Worm (Caenorhabditis elegans) whole organism, L3 larva: ENCODE data around the gene Y75B8A.37.

ENCODE experiments used
- R02D3.7 ChIP-seq: fragments of 150-350 bp; optimal IDR thresholded peaks from 2 replicates; lab custom pipeline; 2014; ENCODE audit warnings: missing biosample characterization, missing genetic modification characterization
- ZK546.5 ChIP-seq: sonication (generic microtip); optimal IDR thresholded peaks from 2 replicates; lab custom pipeline; 2017; ENCODE audit warnings: missing biosample characterization, missing genetic modification characterization
- aly-2 ChIP-seq: fragments of 150-350 bp; optimal IDR thresholded peaks from 2 replicates; lab custom pipeline; 2014; ENCODE audit warnings: missing biosample characterization, missing genetic modification characterization
- ama-1 ChIP-seq: fragments of 150-350 bp; optimal IDR thresholded peaks from 2 replicates; lab custom pipeline; 2018
- ceh-28 ChIP-seq: fragments of 150-350 bp; optimal IDR thresholded peaks from 2 replicates; lab custom pipeline; 2014; ENCODE audit warnings: missing biosample characterization, missing genetic modification reagents, missing genetic modification characterization
- ceh-82 ChIP-seq: fragments of 150-350 bp; optimal IDR thresholded peaks from 2 replicates; lab custom pipeline; 2014; ENCODE audit warnings: missing biosample characterization, missing genetic modification characterization
- daf-12 ChIP-seq: fragments of 150-350 bp; optimal IDR thresholded peaks from 2 replicates; lab custom pipeline; 2014; ENCODE audit warnings: missing biosample characterization, missing genetic modification reagents, missing genetic modification characterization
- egl-27 ChIP-seq: sonication (generic microtip); optimal IDR thresholded peaks from 4 replicates; lab custom pipeline; 2017; ENCODE audit warnings: missing biosample characterization, missing genetic modification reagents, missing genetic modification characterization
- egl-5 ChIP-seq: fragments of 150-350 bp; optimal IDR thresholded peaks from 2 replicates; lab custom pipeline; 2017; ENCODE audit warnings: missing biosample characterization, missing genetic modification reagents, missing genetic modification characterization, inconsistent platforms
- elt-1 ChIP-seq: fragments of 150-350 bp; optimal IDR thresholded peaks from 2 replicates; lab custom pipeline; 2014; ENCODE audit warnings: missing biosample characterization, missing genetic modification characterization
- elt-2 ChIP-seq: sonication (generic microtip); optimal IDR thresholded peaks from 2 replicates; lab custom pipeline; 2016; ENCODE audit warnings: missing genetic modification reagents, mild to moderate bottlenecking, missing genetic modification characterization, missing compliant biosample characterization
- elt-3 ChIP-seq, 3 experiments: fragments of 150-350 bp in 1 of 3; sonication (generic microtip) in 2 of 3; optimal IDR thresholded peaks; 2 replicates in 2 of 3; 4 replicates in 1 of 3; lab custom pipeline; 2014 to 2017; ENCODE audit warnings: missing biosample characterization in 3 of 3, missing genetic modification characterization in 3 of 3
- eor-1 ChIP-seq, 2 experiments: fragments of 150-350 bp; optimal IDR thresholded peaks; 2 replicates each; lab custom pipeline; 2014 to 2018; ENCODE audit warnings: missing biosample characterization in 2 of 2, missing genetic modification characterization in 2 of 2
- fkh-10 ChIP-seq: sonication (generic microtip); optimal IDR thresholded peaks from 2 replicates; lab custom pipeline; 2017; ENCODE audit warnings: missing biosample characterization, missing genetic modification reagents, missing genetic modification characterization
- fos-1 ChIP-seq: fragments of 150-350 bp; optimal IDR thresholded peaks from 2 replicates; lab custom pipeline; 2014; ENCODE audit warnings: missing biosample characterization, missing genetic modification characterization
- hmg-11 ChIP-seq: sonication (generic microtip); optimal IDR thresholded peaks from 2 replicates; lab custom pipeline; 2016; ENCODE audit warnings: missing genetic modification characterization, missing compliant biosample characterization
- jun-1 ChIP-seq: fragments of 150-350 bp; optimal IDR thresholded peaks from 2 replicates; lab custom pipeline; 2014; ENCODE audit warnings: missing biosample characterization, missing genetic modification reagents, missing genetic modification characterization
- lin-15B ChIP-seq: fragments of 150-350 bp; optimal IDR thresholded peaks from 2 replicates; lab custom pipeline; 2014; ENCODE audit warnings: missing biosample characterization, missing genetic modification characterization
- lin-39 ChIP-seq: fragments of 150-350 bp; optimal IDR thresholded peaks from 2 replicates; lab custom pipeline; 2018; ENCODE audit warnings: missing biosample characterization, missing genetic modification reagents, missing genetic modification characterization
- lsy-12 ChIP-seq: sonication (generic microtip); optimal IDR thresholded peaks from 2 replicates; lab custom pipeline; 2016; ENCODE audit warnings: mild to moderate bottlenecking, missing genetic modification characterization, missing compliant biosample characterization
- mml-1 ChIP-seq: fragments of 150-350 bp; sonication (generic microtip); optimal IDR thresholded peaks from 3 replicates; lab custom pipeline; 2014; ENCODE audit warnings: missing biosample characterization, missing genetic modification characterization
- nfya-1 ChIP-seq: sonication (generic microtip); optimal IDR thresholded peaks from 2 replicates; lab custom pipeline; 2017; ENCODE audit warnings: missing genetic modification characterization, mild to moderate bottlenecking, missing compliant biosample characterization, antibody characterized with exemption, moderate library complexity; ENCODE audit not compliant: insufficient read depth
- nhr-12 ChIP-seq: fragments of 150-350 bp; optimal IDR thresholded peaks from 2 replicates; lab custom pipeline; 2014; ENCODE audit warnings: missing biosample characterization, missing genetic modification characterization
- nhr-25 ChIP-seq: sonication (generic microtip); optimal IDR thresholded peaks from 2 replicates; lab custom pipeline; 2017; ENCODE audit warnings: missing biosample characterization, missing genetic modification characterization
- nhr-28 ChIP-seq: fragments of 150-350 bp; optimal IDR thresholded peaks from 2 replicates; lab custom pipeline; 2014; ENCODE audit warnings: missing biosample characterization, missing genetic modification characterization
- nhr-43 ChIP-seq: sonication (generic microtip); optimal IDR thresholded peaks from 2 replicates; lab custom pipeline; 2016; ENCODE audit warnings: mild to moderate bottlenecking, missing genetic modification characterization, missing compliant biosample characterization; ENCODE audit not compliant: poor library complexity, severe bottlenecking
- nhr-67 ChIP-seq: fragments of 150-350 bp; optimal IDR thresholded peaks from 2 replicates; lab custom pipeline; 2014; ENCODE audit warnings: missing biosample characterization, missing genetic modification characterization
- nhr-77 ChIP-seq: fragments of 150-350 bp; optimal IDR thresholded peaks from 2 replicates; lab custom pipeline; 2014; ENCODE audit warnings: missing biosample characterization, missing genetic modification characterization
- pqm-1 ChIP-seq: fragments of 150-350 bp; optimal IDR thresholded peaks from 2 replicates; lab custom pipeline; 2017; ENCODE audit warnings: missing biosample characterization, missing genetic modification characterization, inconsistent platforms
- sea-2 ChIP-seq: fragments of 150-350 bp; sonication (generic microtip); optimal IDR thresholded peaks from 4 replicates; lab custom pipeline; 2014; ENCODE audit warnings: missing biosample characterization, missing genetic modification reagents, missing genetic modification characterization
- snpc-4 ChIP-seq: fragments of 150-350 bp; optimal IDR thresholded peaks from 2 replicates; lab custom pipeline; 2014; ENCODE audit warnings: missing biosample characterization, missing genetic modification characterization
- tbx-2 ChIP-seq: sonication (generic microtip); optimal IDR thresholded peaks from 2 replicates; lab custom pipeline; 2016; ENCODE audit warnings: mild to moderate bottlenecking, missing genetic modification characterization, missing compliant biosample characterization
- unc-62 ChIP-seq: fragments of 150-350 bp; sonication (generic microtip); optimal IDR thresholded peaks from 4 replicates; lab custom pipeline; 2014; ENCODE audit warnings: missing biosample characterization, missing genetic modification reagents, missing genetic modification characterization
- zag-1 ChIP-seq: fragments of 150-350 bp; optimal IDR thresholded peaks from 2 replicates; lab custom pipeline; 2014; ENCODE audit warnings: missing biosample characterization, missing genetic modification characterization
- ztf-11 ChIP-seq: fragments of 150-350 bp; optimal IDR thresholded peaks from 2 replicates; lab custom pipeline; 2014; ENCODE audit warnings: missing biosample characterization, missing genetic modification characterization

Gene Y75B8A.37

ce11 chrIII:12278766-12279165 lies 36.5 kb upstream of the Y75B8A.37 start:
- peak; percentile 80 for TF ChIP-seq R02D3.7 (tag; lab: Kevin White, UChicago)
- TF ChIP-seq fkh-10 = no peak
- TF ChIP-seq nhr-28 (tag; lab: Kevin White, UChicago) = no peak

- no peak for TF ChIP-seq unc-62 (GFP tag; lab: Kevin White, UChicago)
- TF ChIP-seq R02D3.7 (tag; lab: Kevin White, UChicago) = no peak
- TF ChIP-seq nhr-77 (tag; lab: Kevin White, UChicago) = no peak
- TF ChIP-seq hmg-11 = no peak
- TF ChIP-seq elt-3 (tag; optimal IDR thresholded peaks at IDR 0.05; lab: Kevin White, UChicago) = no peak
- TF ChIP-seq ceh-28 (tag; lab: Kevin White, UChicago) = no peak
- TF ChIP-seq tbx-2 (tag; lab: Kevin White, UChicago) = no peak
- TF ChIP-seq daf-12 (tag; lab: Kevin White, UChicago) = no peak
- TF ChIP-seq sea-2 (GFP tag; lab: Kevin White, UChicago) = no peak
- TF ChIP-seq, all 47 proteins: peak for 0
Measured at ce11 chrIII:12284157-12284556, 31.1 kb upstream of the Y75B8A.37 start.

DNA sequence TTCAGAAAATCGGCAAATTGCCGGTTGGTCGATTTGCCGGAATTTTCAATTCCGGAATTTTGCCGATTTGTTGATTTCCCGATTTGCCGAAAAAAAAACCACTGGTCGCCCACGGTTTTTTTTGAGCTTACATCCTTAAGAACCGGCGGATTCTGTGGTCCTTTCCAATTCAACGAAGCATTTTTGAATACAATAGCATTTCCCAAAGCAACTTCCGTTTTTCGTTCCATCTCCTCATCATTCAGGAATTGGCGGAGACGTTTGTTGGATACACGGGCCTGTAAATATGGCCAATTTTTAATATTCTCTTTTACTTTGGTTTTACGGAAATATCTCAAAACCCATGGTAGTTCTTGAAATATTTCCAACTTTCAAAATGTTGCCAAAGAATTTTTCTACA lies 22.8 kb upstream of the Y75B8A.37 start:
- TF ChIP-seq jun-1 (tag; lab: Kevin White, UChicago) (no peak), mml-1 (tag; lab: Kevin White, UChicago) (no peak), sea-2 (GFP tag; lab: Kevin White, UChicago) (no peak), fos-1 (no peak), lin-15B (no peak), nhr-67 (no peak), elt-1 (tag; lab: Kevin White, UChicago) (no peak), ZK546.5 (tag; lab: Kevin White, UChicago) (no peak), egl-5 (no peak), hmg-11 (no peak), snpc-4 (no peak), ceh-82 (tag; lab: Kevin White, UChicago) (no peak), tbx-2 (tag; lab: Kevin White, UChicago) (no peak), pqm-1 (tag; lab: Kevin White, UChicago) (no peak), R02D3.7 (tag; lab: Kevin White, UChicago) (no peak), zag-1 (tag; lab: Kevin White, UChicago) (no peak), daf-12 (tag; lab: Kevin White, UChicago) (no peak)

DNA sequence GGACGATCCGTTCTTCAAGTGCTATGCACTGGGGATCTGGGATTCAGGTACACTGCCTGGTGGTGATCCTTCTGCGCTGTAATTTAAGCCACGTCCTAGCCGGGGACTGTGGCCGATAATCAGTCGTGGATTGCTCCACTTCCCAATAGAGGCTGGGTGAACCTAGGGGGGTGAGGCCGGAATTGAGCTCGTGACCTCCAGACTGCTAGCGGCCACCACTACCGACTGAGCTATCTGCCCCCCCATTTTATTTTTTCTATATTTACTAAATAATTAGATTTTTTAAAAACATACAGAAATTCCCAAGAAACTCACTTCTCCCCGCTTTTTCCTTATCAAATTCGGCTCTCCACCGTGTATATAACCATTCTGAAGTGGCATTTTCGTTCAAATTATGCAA lies 18.0 kb upstream of the Y75B8A.37 start:
- TF ChIP-seq ama-1 = no peak
- no peak for TF ChIP-seq snpc-4
- no peak for TF ChIP-seq ztf-11

DNA sequence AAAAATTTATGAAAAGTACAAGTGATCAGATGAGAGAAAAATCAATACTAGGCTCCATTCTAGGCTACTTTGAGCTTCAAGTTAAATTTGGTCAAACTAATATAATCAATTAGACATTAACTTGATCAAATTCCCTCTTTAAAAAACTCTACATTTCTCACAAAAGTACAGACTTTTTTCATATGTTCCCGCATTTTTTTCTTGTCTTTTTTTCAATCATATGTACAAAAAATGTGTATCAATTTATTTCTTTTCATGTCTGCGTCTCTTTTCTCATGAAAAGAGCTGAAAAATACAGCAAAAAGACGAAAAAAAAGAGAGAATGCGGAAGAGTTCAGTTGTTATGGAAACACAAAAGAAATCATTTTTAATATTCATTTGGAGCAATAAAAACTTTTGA lies 16.0 kb upstream of the Y75B8A.37 start:
- TF ChIP-seq lsy-12 (tag; lab: Kevin White, UChicago) (no peak), nhr-77 (tag; lab: Kevin White, UChicago) (no peak), ceh-28 (tag; lab: Kevin White, UChicago) (no peak), egl-27 (tag; lab: Kevin White, UChicago) (no peak), lin-39 (no peak), tbx-2 (tag; lab: Kevin White, UChicago) (no peak), elt-2 (tag; lab: Kevin White, UChicago) (no peak), ZK546.5 (tag; lab: Kevin White, UChicago) (no peak), unc-62 (GFP tag; lab: Kevin White, UChicago) (no peak), nhr-43 (tag; lab: Kevin White, UChicago) (no peak), nhr-25 (tag; lab: Kevin White, UChicago) (no peak), lin-15B (no peak), nfya-1 (no peak), R02D3.7 (tag; lab: Kevin White, UChicago) (no peak), aly-2 (tag; lab: Kevin White, UChicago) (no peak), nhr-12 (no peak), eor-1 (tag; optimal IDR thresholded peaks at IDR 0.05; lab: Kevin White, UChicago) (no peak), zag-1 (tag; lab: Kevin White, UChicago) (no peak), elt-1 (tag; lab: Kevin White, UChicago) (no peak)
